Worm (Caenorhabditis elegans) whole organism, L2 larva: Measurements from ENCODE around the gene spe-19.

Experiments used
- R02D3.7 ChIP-seq: fragments of 150-350 bp; optimal IDR thresholded peaks from 2 replicates; lab custom pipeline; 2014; ENCODE audit warnings: missing biosample characterization, missing genetic modification characterization
- ZK546.5 ChIP-seq: sonication (generic microtip); optimal IDR thresholded peaks from 2 replicates; lab custom pipeline; 2017; ENCODE audit warnings: missing biosample characterization, missing genetic modification characterization
- ama-1 ChIP-seq: fragments of 150-350 bp; optimal IDR thresholded peaks from 2 replicates; lab custom pipeline; 2018; ENCODE audit warnings: inconsistent platforms
- egl-27 ChIP-seq: sonication (generic microtip); optimal IDR thresholded peaks from 3 replicates; lab custom pipeline; 2017; ENCODE audit warnings: missing biosample characterization, missing genetic modification reagents, missing genetic modification characterization
- elt-3 ChIP-seq: sonication (generic microtip); optimal IDR thresholded peaks from 2 replicates; lab custom pipeline; 2017; ENCODE audit warnings: missing biosample characterization, missing genetic modification characterization
- lin-13 ChIP-seq: fragments of 150-350 bp; optimal IDR thresholded peaks from 2 replicates; lab custom pipeline; 2014; ENCODE audit warnings: missing biosample characterization, missing genetic modification reagents, missing genetic modification characterization
- lsy-2 ChIP-seq, 2 experiments: fragments of 150-350 bp in 1 of 2; sonication (generic microtip) in 1 of 2; optimal IDR thresholded peaks; 2 replicates each; lab custom pipeline; 2014 to 2017; ENCODE audit warnings: missing biosample characterization in 2 of 2, missing genetic modification characterization in 2 of 2
- nhr-10 ChIP-seq: sonication (generic microtip); optimal IDR thresholded peaks from 2 replicates; lab custom pipeline; 2017; ENCODE audit warnings: missing biosample characterization, missing genetic modification characterization
- nhr-21 ChIP-seq: fragments of 150-350 bp; optimal IDR thresholded peaks from 2 replicates; lab custom pipeline; 2014; ENCODE audit warnings: missing biosample characterization, missing genetic modification characterization
- nhr-77 ChIP-seq: fragments of 150-350 bp; optimal IDR thresholded peaks from 2 replicates; lab custom pipeline; 2014; ENCODE audit warnings: missing biosample characterization, missing genetic modification characterization
- unc-39 ChIP-seq: fragments of 150-350 bp; optimal IDR thresholded peaks from 2 replicates; lab custom pipeline; 2014; ENCODE audit warnings: missing biosample characterization, missing genetic modification characterization
- unc-62 ChIP-seq: fragments of 150-350 bp; optimal IDR thresholded peaks from 2 replicates; lab custom pipeline; 2014; ENCODE audit warnings: missing biosample characterization, missing genetic modification reagents, missing genetic modification characterization
- ztf-11 ChIP-seq: sonication (generic microtip); optimal IDR thresholded peaks from 2 replicates; lab custom pipeline; 2017; ENCODE audit warnings: missing biosample characterization, missing genetic modification characterization

- no peak for TF ChIP-seq elt-3
- TF ChIP-seq unc-62 (GFP tag; lab: Kevin White, UChicago), result no peak
- TF ChIP-seq ama-1, result no peak
- TF ChIP-seq lsy-2 (tag; optimal IDR thresholded peaks at IDR 0.05; lab: Kevin White, UChicago), result no peak
- TF ChIP-seq nhr-10 (tag; lab: Kevin White, UChicago), result no peak
- no peak for TF ChIP-seq ZK546.5
- TF ChIP-seq unc-39 (tag; lab: Kevin White, UChicago), result no peak
- TF ChIP-seq nhr-21 (tag; lab: Kevin White, UChicago), result no peak
- TF ChIP-seq egl-27, result no peak
- TF ChIP-seq R02D3.7 (tag; lab: Kevin White, UChicago), result no peak
- no peak for TF ChIP-seq nhr-77 (tag; lab: Kevin White, UChicago)
- no peak for TF ChIP-seq ztf-11 (tag; lab: Kevin White, UChicago)
- TF ChIP-seq lin-13 (GFP tag; lab: Kevin White, UChicago), result no peak
Measured at ce11 chrV:20064076-20064475, 16.9 kb upstream of the spe-19 start, which contains the start of gene ttx-1.
